Fruit fly (Drosophila melanogaster): ENCODE results near the gene Drsl3.

Gene Drsl3

DNA sequence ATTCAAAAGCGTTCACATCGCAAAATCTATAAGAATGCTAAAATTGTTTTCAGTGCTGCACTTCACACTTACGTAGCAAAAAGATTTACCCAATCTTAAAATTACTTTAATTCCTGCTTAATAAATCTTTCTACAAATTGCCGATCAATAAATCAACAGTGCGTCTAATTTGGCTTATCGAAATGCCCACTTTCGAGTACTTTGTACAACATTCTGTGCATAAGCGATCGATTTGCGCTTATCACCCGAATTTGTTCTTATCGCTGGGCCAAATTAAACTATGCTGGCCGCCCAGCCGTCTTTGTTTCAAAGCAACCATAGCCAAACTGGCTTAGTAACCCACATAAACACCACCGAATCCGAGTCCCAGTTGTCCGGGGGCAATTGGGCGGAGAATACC lies 8.3 kb upstream of the Drsl3 start (continued):
- no peak for TF ChIP-seq CG10543 (GFP tag; optimal IDR thresholded peaks at IDR 0.05)
- no peak for TF ChIP-seq org-1 (GFP tag; optimal IDR thresholded peaks at IDR 0.05)
- TF ChIP-seq sd (tag; optimal IDR thresholded peaks at IDR 0.05), result peak; percentile 66
- no peak for TF ChIP-seq onecut (GFP tag; IDR thresholded peaks at IDR 0.05)
- no peak for TF ChIP-seq Med (GFP tag)
- peak; percentile 54 for TF ChIP-seq grn (GFP tag; optimal IDR thresholded peaks at IDR 0.05)
- TF ChIP-seq ham (GFP tag; IDR thresholded peaks at IDR 0.05), result no peak
- no peak for TF ChIP-seq Lpt (GFP tag; optimal IDR thresholded peaks at IDR 0.05)
- no peak for TF ChIP-seq Meics (GFP tag; optimal IDR thresholded peaks at IDR 0.05)
- no peak for TF ChIP-seq CG17912 (GFP tag; optimal IDR thresholded peaks at IDR 0.05)
- peak; percentile 1 for TF ChIP-seq CG6813 (GFP tag; optimal IDR thresholded peaks at IDR 0.05)
- no peak for TF ChIP-seq Elba2 (GFP tag; optimal IDR thresholded peaks at IDR 0.05)
- TF ChIP-seq chm (GFP tag; IDR thresholded peaks at IDR 0.05), result 0 out of 2 replicates have a peak, but pooled peaks have one; percentile 18
- no peak for TF ChIP-seq ewg (GFP tag; optimal IDR thresholded peaks at IDR 0.05)
- TF ChIP-seq CG13123 (GFP tag; optimal IDR thresholded peaks at IDR 0.05), result no peak
- peak; percentile 93 for TF ChIP-seq CG34376 (GFP tag; optimal IDR thresholded peaks at IDR 0.05)
- no peak for TF ChIP-seq tll (GFP tag; optimal IDR thresholded peaks at IDR 0.05)
- TF ChIP-seq CG32767 (GFP tag; IDR thresholded peaks at IDR 0.05), result no peak
- TF ChIP-seq CG4820 (GFP tag; optimal IDR thresholded peaks at IDR 0.05), result no peak
- TF ChIP-seq CG4328 (GFP tag; optimal IDR thresholded peaks at IDR 0.05), result no peak
- TF ChIP-seq Drgx (GFP tag; IDR thresholded peaks at IDR 0.05), result no peak
- TF ChIP-seq corto (GFP tag; optimal IDR thresholded peaks at IDR 0.05), result no peak
- TF ChIP-seq CG11093 (GFP tag; IDR thresholded peaks at IDR 0.05), result no peak
- TF ChIP-seq nmo (GFP tag; optimal IDR thresholded peaks at IDR 0.05), result no peak
- peak; percentile 62 for TF ChIP-seq mirr (GFP tag; optimal IDR thresholded peaks at IDR 0.05)
- TF ChIP-seq ems (GFP tag; optimal IDR thresholded peaks at IDR 0.05), result no peak
- TF ChIP-seq fd64A (GFP tag; optimal IDR thresholded peaks at IDR 0.05), result no peak
- TF ChIP-seq unc-4 (GFP tag; IDR thresholded peaks at IDR 0.05; ENCODE audit: partially characterized antibody), result no peak
- no peak for TF ChIP-seq CG18619 (GFP tag; optimal IDR thresholded peaks at IDR 0.05)
- no peak for TF ChIP-seq pum (GFP tag; optimal IDR thresholded peaks at IDR 0.05)
- TF ChIP-seq lola (GFP tag; optimal IDR thresholded peaks at IDR 0.05), result no peak
- TF ChIP-seq CG2116 (GFP tag; optimal IDR thresholded peaks at IDR 0.05), result no peak
- TF ChIP-seq PHDP (tag; optimal IDR thresholded peaks at IDR 0.05), result peak; percentile 11
- TF ChIP-seq CG32532 (GFP tag; IDR thresholded peaks at IDR 0.05), result no peak
- TF ChIP-seq lab (GFP tag; optimal IDR thresholded peaks at IDR 0.05), result peak; percentile 40

DNA sequence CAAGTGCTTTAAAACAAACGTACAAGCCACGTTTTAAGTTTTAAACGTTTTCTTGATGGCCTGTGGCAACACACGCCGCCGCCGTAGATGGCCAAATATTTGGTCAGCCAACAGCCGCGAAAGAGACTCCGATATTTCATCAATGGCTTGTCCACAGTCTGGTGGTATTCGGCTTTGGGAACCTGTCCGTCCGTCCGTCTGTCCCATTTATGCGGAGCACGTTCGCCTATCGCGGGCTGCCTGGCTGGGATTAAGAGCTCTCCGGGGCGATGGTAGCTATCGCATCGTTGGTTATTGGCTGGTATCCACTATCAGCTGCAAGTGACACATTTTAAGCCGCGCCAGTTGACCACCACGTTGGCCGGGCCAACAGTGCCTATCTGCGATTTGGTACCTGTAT lies 7.2 kb upstream of the Drsl3 start:
- TF ChIP-seq btn (GFP tag; optimal IDR thresholded peaks at IDR 0.05), result no peak
- TF ChIP-seq Hr3 (GFP tag; optimal IDR thresholded peaks at IDR 0.05), result no peak
- TF ChIP-seq ci (GFP tag; IDR thresholded peaks at IDR 0.05), result no peak
- TF ChIP-seq tx (GFP tag; optimal IDR thresholded peaks at IDR 0.05), result no peak
- TF ChIP-seq sens-2 (GFP tag; IDR thresholded peaks at IDR 0.05), result no peak
- TF ChIP-seq hb (GFP tag; IDR thresholded peaks at IDR 0.05; ENCODE audit: partially characterized antibody), result no peak
- TF ChIP-seq CG1647 (GFP tag; optimal IDR thresholded peaks at IDR 0.05), result no peak
- no peak for TF ChIP-seq Blimp-1 (GFP tag; optimal IDR thresholded peaks at IDR 0.05)
- TF ChIP-seq BEAF-32 (GFP tag; optimal IDR thresholded peaks at IDR 0.05), result no peak
- TF ChIP-seq ind (GFP tag; optimal IDR thresholded peaks at IDR 0.05), result no peak
- no peak for TF ChIP-seq ase (GFP tag; IDR thresholded peaks at IDR 0.05)
- TF ChIP-seq H2.0 (GFP tag; IDR thresholded peaks at IDR 0.05), result no peak
- TF ChIP-seq CG9932 (GFP tag; IDR thresholded peaks at IDR 0.05), result no peak
- TF ChIP-seq zen (tag; optimal IDR thresholded peaks at IDR 0.05), result peak; percentile 5
- TF ChIP-seq Meics (GFP tag; optimal IDR thresholded peaks at IDR 0.05), result no peak
- peak; percentile 27 for TF ChIP-seq Nf-YC (tag; optimal IDR thresholded peaks at IDR 0.05)
- TF ChIP-seq CG17912 (GFP tag; optimal IDR thresholded peaks at IDR 0.05), result no peak
- no peak for TF ChIP-seq CG7963 (GFP tag; IDR thresholded peaks at IDR 0.05; ENCODE audit: partially characterized antibody)
- TF ChIP-seq E2f2 (GFP tag; IDR thresholded peaks at IDR 0.05), result 0 out of 2 replicates have a peak, but pooled peaks have one; percentile 6
- no peak for TF ChIP-seq vfl (GFP tag; optimal IDR thresholded peaks at IDR 0.05)
